Worm (Caenorhabditis elegans): Measurements from ENCODE around the gene cct-3.
A peak's percentile ranks its signal among the peaks of the same experiment; 100 is the strongest.
"Not testable (repeated sequence)": the region's sequence is repeated elsewhere in the genome, so short reads cannot be mapped to it uniquely, and the experiment has no call there.

Gene cct-3

DNA sequence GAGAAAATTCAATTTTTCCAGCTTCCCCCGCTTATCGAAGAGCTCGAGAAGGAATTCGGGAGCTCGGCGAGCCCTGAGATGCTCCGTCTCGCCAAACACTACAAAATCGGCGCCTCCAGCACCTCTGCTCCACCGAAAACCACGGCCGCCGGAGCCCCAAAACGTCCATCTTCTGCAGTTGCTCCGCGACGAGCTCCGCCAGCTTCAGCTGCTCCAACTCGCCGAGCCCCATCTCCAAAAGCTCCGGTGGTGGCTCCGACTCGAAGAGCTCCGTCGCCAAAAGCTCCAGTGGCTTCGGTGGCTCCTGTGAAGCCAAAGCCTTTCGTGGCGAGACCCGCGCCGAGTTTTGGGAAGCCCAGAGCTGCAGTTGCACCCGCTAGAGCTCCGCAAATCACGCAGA lies 18.3 kb downstream of the cct-3 start:
- TF ChIP-seq mab-5 (tag; optimal IDR thresholded peaks at IDR 0.05) (no peak), ceh-43 (GFP tag; optimal IDR thresholded peaks at IDR 0.05) (no peak), hlh-1 (tag; optimal IDR thresholded peaks at IDR 0.05) (no peak), ceh-83 (GFP tag; optimal IDR thresholded peaks at IDR 0.05) (no peak), unc-120 (tag; optimal IDR thresholded peaks at IDR 0.05; ENCODE audit: poor library complexity, severe bottlenecking) (no peak), ztf-11 (tag; optimal IDR thresholded peaks at IDR 0.05) (no peak), M03D4.4 (tag; optimal IDR thresholded peaks at IDR 0.05) (no peak), sem-2 (GFP tag; optimal IDR thresholded peaks at IDR 0.05) (no peak)

DNA sequence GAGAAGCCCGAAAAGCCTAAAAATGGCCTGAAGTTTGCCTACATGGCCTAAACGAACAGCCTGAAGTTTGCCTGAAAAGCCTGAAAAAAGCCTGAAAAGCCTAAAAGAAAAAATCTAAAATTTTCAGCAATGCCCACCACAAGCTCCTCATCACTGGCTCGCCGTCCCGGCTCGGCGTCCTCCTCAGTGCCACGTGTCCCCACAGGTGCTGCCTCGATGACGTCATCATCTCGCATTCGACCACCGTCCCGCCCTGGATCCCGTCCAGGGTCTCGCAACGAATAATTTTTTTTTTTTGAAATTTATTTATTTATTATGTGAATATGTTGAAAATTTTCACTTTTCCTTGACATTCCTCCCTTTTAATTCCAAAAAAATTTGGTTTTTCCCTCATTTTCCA lies 20.3 kb downstream of the cct-3 start:
- TF ChIP-seq zip-8 (tag; optimal IDR thresholded peaks at IDR 0.05) (peak; percentile 60), ztf-11 (tag; optimal IDR thresholded peaks at IDR 0.05) (no peak)

DNA sequence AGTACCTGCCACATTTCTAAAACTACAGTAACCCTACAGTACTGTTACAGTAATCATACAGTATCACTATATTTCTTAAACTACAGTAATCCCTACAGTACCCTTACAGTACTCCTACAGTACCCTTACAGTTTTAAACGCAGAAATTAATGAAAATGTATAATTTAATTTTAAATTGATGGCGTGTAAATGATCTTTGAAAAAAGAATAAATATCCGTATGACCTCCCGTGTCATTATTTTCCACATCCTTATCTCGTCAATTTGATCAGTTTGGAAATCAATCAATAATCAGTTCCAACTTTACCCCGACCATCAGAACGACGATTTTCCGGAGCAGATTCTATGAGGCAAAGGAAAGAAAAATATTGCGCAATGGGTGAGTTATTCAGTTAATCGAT lies 21.5 kb downstream of the cct-3 start, which contains the start of gene K09F6.3:
Gene K09F6.3 (plus strand): TSS at position 301 of the 400 bp plus-strand sequence.
- TF ChIP-seq nhr-28 (tag; optimal IDR thresholded peaks at IDR 0.05); unc-62 (GFP tag; optimal IDR thresholded peaks at IDR 0.05); nhr-237 (tag; optimal IDR thresholded peaks at IDR 0.05): not testable (repeated sequence)

DNA sequence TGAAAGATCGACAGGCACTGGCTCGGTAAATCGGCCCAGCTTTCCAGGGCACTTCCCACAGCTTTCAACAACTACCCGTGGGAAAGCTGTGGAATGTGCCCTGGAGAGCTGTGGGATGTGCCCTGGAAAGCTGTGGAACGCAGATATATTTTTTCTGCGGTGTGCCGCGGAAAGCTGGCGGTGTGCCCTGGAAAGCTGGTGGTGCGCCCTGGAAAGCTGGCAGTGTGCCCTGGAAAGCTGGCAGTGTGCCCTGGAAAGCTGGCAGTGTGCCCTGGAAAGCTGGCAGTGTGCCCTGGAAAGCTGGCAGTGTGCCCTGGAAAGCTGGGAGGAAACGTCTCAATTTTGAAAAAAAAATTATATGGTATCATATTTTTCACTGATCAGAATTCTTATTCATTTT lies 40.4 kb downstream of the cct-3 start:
- TF ChIP-seq pha-4 (tag; optimal IDR thresholded peaks at IDR 0.05) (no peak), nhr-76 (tag; optimal IDR thresholded peaks at IDR 0.05) (no peak), mep-1 (tag; optimal IDR thresholded peaks at IDR 0.05) (no peak), ztf-11 (tag; optimal IDR thresholded peaks at IDR 0.05) (no peak), ceh-83 (GFP tag; optimal IDR thresholded peaks at IDR 0.05) (no peak), M03D4.4 (tag; optimal IDR thresholded peaks at IDR 0.05) (no peak), unc-120 (tag; optimal IDR thresholded peaks at IDR 0.05; ENCODE audit: poor library complexity, severe bottlenecking) (no peak), flh-1 (GFP tag; optimal IDR thresholded peaks at IDR 0.05) (no peak)

DNA sequence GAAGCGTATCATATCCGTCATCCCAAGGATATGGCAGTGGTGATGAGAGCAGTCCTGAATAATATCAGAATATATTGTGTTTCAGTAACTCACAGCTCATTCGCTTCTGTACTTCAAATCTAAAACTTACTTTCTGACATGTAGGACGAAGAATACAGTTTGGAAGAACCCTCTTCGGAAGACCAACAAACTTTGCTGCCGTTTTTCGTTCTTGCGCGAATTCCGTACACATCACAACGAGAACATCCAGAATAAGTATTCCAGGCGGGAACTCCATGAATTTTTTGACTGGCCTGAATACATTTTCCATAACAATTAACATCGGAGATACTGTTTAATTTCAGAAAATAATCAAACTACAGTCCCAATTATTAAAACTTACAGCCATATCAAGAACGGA lies 44.1 kb downstream of the cct-3 start, which contains the start of gene K09F6.15:
Gene K09F6.15 (minus strand): TSS at position 101 of the 400 bp plus-strand sequence.
- TF ChIP-seq lin-32 (GFP tag; optimal IDR thresholded peaks at IDR 0.05) (no peak), cnd-1 (tag; optimal IDR thresholded peaks at IDR 0.05) (no peak), sem-2 (GFP tag; optimal IDR thresholded peaks at IDR 0.05) (no peak), bed-3 (GFP tag; optimal IDR thresholded peaks at IDR 0.05) (no peak), ceh-83 (GFP tag; optimal IDR thresholded peaks at IDR 0.05) (no peak), mep-1 (tag; optimal IDR thresholded peaks at IDR 0.05) (no peak), nhr-76 (tag; optimal IDR thresholded peaks at IDR 0.05) (no peak), hlh-1 (tag; optimal IDR thresholded peaks at IDR 0.05) (no peak), pha-4 (tag; optimal IDR thresholded peaks at IDR 0.05) (no peak), M03D4.4 (tag; optimal IDR thresholded peaks at IDR 0.05) (no peak), unc-39 (tag; optimal IDR thresholded peaks at IDR 0.05) (no peak), ceh-43 (GFP tag; optimal IDR thresholded peaks at IDR 0.05) (no peak), zip-8 (tag; optimal IDR thresholded peaks at IDR 0.05) (no peak), ces-1 (GFP tag; optimal IDR thresholded peaks at IDR 0.05) (no peak), snpc-4 (tag; optimal IDR thresholded peaks at IDR 0.05) (no peak), elt-1 (tag; optimal IDR thresholded peaks at IDR 0.05; ENCODE audit: borderline replicate concordance, insufficient read depth) (no peak), lin-13 (tag; optimal IDR thresholded peaks at IDR 0.05) (no peak), nhr-237 (tag; optimal IDR thresholded peaks at IDR 0.05) (no peak), elt-3 (tag; optimal IDR thresholded peaks at IDR 0.05) (no peak)

DNA sequence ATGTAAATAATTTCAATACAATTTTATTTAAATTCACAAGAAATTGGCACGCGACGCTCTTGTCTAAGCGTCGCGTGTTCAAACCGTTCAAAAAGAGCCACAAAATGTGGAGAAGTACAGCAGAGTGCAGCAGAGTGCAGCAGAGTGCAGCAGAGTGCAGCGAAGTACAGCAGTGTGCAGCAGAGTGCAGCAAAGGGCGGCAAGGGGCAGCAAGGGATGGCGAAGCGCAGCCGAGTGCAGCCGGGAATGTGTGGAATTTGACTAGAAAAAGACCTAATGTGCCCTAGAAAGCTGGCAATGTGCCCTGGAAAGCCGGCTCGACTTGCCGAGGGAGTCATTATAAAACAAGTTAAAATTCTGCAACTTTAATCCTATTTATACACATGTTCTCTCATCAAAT lies 45.9 kb downstream of the cct-3 start, which contains the start of gene K09F6.6:
Gene K09F6.6 (minus strand): TSS at position 43 of the 400 bp plus-strand sequence.
- TF ChIP-seq nhr-2 (tag; optimal IDR thresholded peaks at IDR 0.05) = no peak
- no peak for TF ChIP-seq drap-1 (GFP tag; optimal IDR thresholded peaks at IDR 0.05)
- TF ChIP-seq nhr-76 (tag; optimal IDR thresholded peaks at IDR 0.05) = no peak
- TF ChIP-seq blmp-1 (tag; optimal IDR thresholded peaks at IDR 0.05) = no peak
- TF ChIP-seq hlh-1 (tag; optimal IDR thresholded peaks at IDR 0.05) = no peak
- TF ChIP-seq ceh-83 (GFP tag; optimal IDR thresholded peaks at IDR 0.05) = no peak
- no peak for TF ChIP-seq mls-2 (tag; optimal IDR thresholded peaks at IDR 0.05)
- no peak for TF ChIP-seq sptf-1 (tag; optimal IDR thresholded peaks at IDR 0.05)
- TF ChIP-seq ham-2 (GFP tag; optimal IDR thresholded peaks at IDR 0.05) = no peak
- no peak for TF ChIP-seq M03D4.4 (tag; optimal IDR thresholded peaks at IDR 0.05)
- no peak for TF ChIP-seq lin-13 (tag; optimal IDR thresholded peaks at IDR 0.05)
- no peak for TF ChIP-seq lin-32 (GFP tag; optimal IDR thresholded peaks at IDR 0.05)
- no peak for TF ChIP-seq snpc-4 (tag; optimal IDR thresholded peaks at IDR 0.05)

All from whole organism, mixed stage, embryonic.